Fruit fly (Drosophila melanogaster): ENCODE measurements around the gene CG33647.

DNA sequence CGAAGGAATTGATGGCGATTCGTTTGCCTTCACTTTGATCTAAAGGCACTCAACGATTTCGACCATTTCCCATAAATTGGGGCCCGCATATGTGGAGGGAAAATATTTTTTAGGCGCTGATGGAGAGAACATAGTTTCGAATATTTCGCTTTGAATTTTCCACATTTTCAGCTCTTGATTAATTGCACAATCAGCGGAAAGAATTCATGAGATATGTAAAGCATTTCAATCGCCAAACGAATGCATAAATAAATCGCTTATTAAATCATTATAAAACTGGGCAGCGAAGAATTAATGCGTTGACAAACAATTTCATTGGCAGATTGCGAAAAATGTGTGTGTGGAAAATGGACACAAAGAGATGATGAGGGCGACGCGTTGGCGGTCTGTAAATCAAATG, 31.8 kb upstream of the CG33647 start:
- TF ChIP-seq foxo (GFP tag; optimal IDR thresholded peaks at IDR 0.05) (no peak), h (GFP tag; optimal IDR thresholded peaks at IDR 0.05) (no peak), dmrt93B (GFP tag; optimal IDR thresholded peaks at IDR 0.05) (no peak), Hr78 (GFP tag; optimal IDR thresholded peaks at IDR 0.05) (no peak), tai (GFP tag; optimal IDR thresholded peaks at IDR 0.05) (no peak), Dfd (GFP tag; optimal IDR thresholded peaks at IDR 0.05) (no peak), dl (GFP tag; optimal IDR thresholded peaks at IDR 0.05; ENCODE audit: insufficient read depth in 1 of 2, partially characterized antibody in 2 of 2) (no peak), Hnf4 (GFP tag; optimal IDR thresholded peaks at IDR 0.05) (no peak), usp (GFP tag; optimal IDR thresholded peaks at IDR 0.05) (no peak), sv (GFP tag; optimal IDR thresholded peaks at IDR 0.05) (no peak), ey (GFP tag; optimal IDR thresholded peaks at IDR 0.05) (no peak), Rel (GFP tag; optimal IDR thresholded peaks at IDR 0.05) (no peak), Rel (tag; optimal IDR thresholded peaks at IDR 0.05) (no peak), OdsH (GFP tag; optimal IDR thresholded peaks at IDR 0.05) (no peak)

Data from whole organism, wandering third instar larva.